Fruit fly (Drosophila melanogaster) whole organism, embryonic: ENCODE measurements around the gene Pfas.

Experiments used
- Asciz ChIP-seq: fragments of 200-800 bp; sonication (Bioruptor generic); optimal IDR thresholded peaks from 2 replicates; lab custom pipeline; 2017; ENCODE audit warnings: missing biosample characterization, mild to moderate bottlenecking, missing genetic modification characterization, missing genetic modification reagents
- Awh ChIP-seq: fragments of 200-800 bp; sonication (Bioruptor generic); IDR thresholded peaks from 2 replicates; pipeline ENCODE4, ENCODE4 v1.3.6; 2022; ENCODE audit warnings: missing biosample characterization, missing genetic modification characterization
- CG10565 ChIP-seq: fragments of 200-800 bp; sonication (Bioruptor generic); optimal IDR thresholded peaks from 3 replicates; lab custom pipeline; 2016; ENCODE audit warnings: missing biosample characterization, mild to moderate bottlenecking, missing genetic modification characterization
- CG14667 ChIP-seq: fragments of 200-800 bp; sonication (Bioruptor generic); IDR thresholded peaks from 2 replicates; pipeline ENCODE4 v1.3.6; 2022; ENCODE audit warnings: missing biosample characterization, missing genetic modification characterization
- CG14965 ChIP-seq: fragments of 200-800 bp; sonication (Bioruptor generic); optimal IDR thresholded peaks from 2 replicates; lab custom pipeline; 2016; ENCODE audit warnings: missing biosample characterization, missing genetic modification characterization, borderline replicate concordance
- CG1647 ChIP-seq: fragments of 200-800 bp; sonication (Bioruptor generic); optimal IDR thresholded peaks from 3 replicates; lab custom pipeline; 2016; ENCODE audit warnings: missing biosample characterization, missing genetic modification characterization
- CG17385 ChIP-seq: fragments of 200-800 bp; sonication (Bioruptor generic); optimal IDR thresholded peaks from 3 replicates; lab custom pipeline; 2018; ENCODE audit warnings: missing biosample characterization, mild to moderate bottlenecking, missing genetic modification characterization
- CG17612 ChIP-seq: fragments of 200-800 bp; sonication (Bioruptor generic); IDR thresholded peaks from 2 replicates; pipeline ENCODE4 v1.3.6; 2022; ENCODE audit warnings: missing biosample characterization, missing genetic modification characterization
- CG31388 ChIP-seq: fragments of 200-800 bp; sonication (Bioruptor generic); optimal IDR thresholded peaks from 2 replicates; lab custom pipeline; 2016; ENCODE audit warnings: missing biosample characterization, missing genetic modification characterization
- CG31441 ChIP-seq: fragments of 200-800 bp; sonication (Bioruptor generic); IDR thresholded peaks from 2 replicates; pipeline ENCODE4 v1.3.6; 2022; ENCODE audit warnings: missing biosample characterization, missing genetic modification characterization
- CG3838 ChIP-seq: fragments of 200-800 bp; sonication (Bioruptor generic); optimal IDR thresholded peaks from 3 replicates; lab custom pipeline; 2016; ENCODE audit warnings: missing biosample characterization, missing genetic modification characterization
- CG43689 ChIP-seq: fragments of 200-800 bp; sonication (Bioruptor generic); IDR thresholded peaks from 2 replicates; pipeline ENCODE4 v1.3.6; 2022; ENCODE audit warnings: missing biosample characterization, missing genetic modification characterization
- CG4424 ChIP-seq: fragments of 200-800 bp; sonication (Bioruptor generic); optimal IDR thresholded peaks from 3 replicates; lab custom pipeline; 2016; ENCODE audit warnings: missing biosample characterization, missing genetic modification characterization
- CG6654 ChIP-seq: fragments of 200-800 bp; sonication (Bioruptor generic); optimal IDR thresholded peaks from 2 replicates; lab custom pipeline; 2017; ENCODE audit warnings: missing biosample characterization, mild to moderate bottlenecking, missing genetic modification characterization
- CG7372 ChIP-seq: fragments of 200-800 bp; sonication (Bioruptor generic); IDR thresholded peaks from 2 replicates; pipeline ENCODE4 v1.3.6; 2022; ENCODE audit warnings: missing biosample characterization, missing genetic modification characterization
- CG7786 ChIP-seq: fragments of 200-800 bp; sonication (Bioruptor generic); optimal IDR thresholded peaks from 2 replicates; lab custom pipeline; 2016; ENCODE audit warnings: missing biosample characterization, missing genetic modification characterization
- CG8765 ChIP-seq: fragments of 200-800 bp; sonication (Bioruptor generic); IDR thresholded peaks from 2 replicates; pipeline ENCODE4 v1.3.6; 2022; ENCODE audit warnings: missing biosample characterization, missing genetic modification characterization
- D ChIP-seq, 2 experiments: fragments of 200-800 bp in 1 of 2; fragments of >200 bp in 1 of 2; sonication (Bioruptor generic) in 1 of 2; optimal IDR thresholded peaks; 2 replicates in 1 of 2; 3 replicates in 1 of 2; lab custom pipeline; 2017; ENCODE audit warnings: mild to moderate bottlenecking in 1 of 2, missing biosample characterization in 1 of 2, missing genetic modification characterization in 1 of 2, missing genetic modification reagents in 1 of 2
- Dip3 ChIP-seq: fragments of 200-800 bp; sonication (Bioruptor generic); optimal IDR thresholded peaks from 3 replicates; lab custom pipeline; 2016; ENCODE audit warnings: missing biosample characterization, missing genetic modification characterization
- GATAe ChIP-seq: fragments of 200-800 bp; sonication (Bioruptor generic); conservative IDR thresholded peaks from 2 replicates; pipeline ENCODE4 v1.3.6; 2022; ENCODE audit warnings: missing biosample characterization, missing genetic modification characterization
- HHEX ChIP-seq: fragments of 200-800 bp; sonication (Bioruptor generic); optimal IDR thresholded peaks from 3 replicates; lab custom pipeline; 2017; ENCODE audit warnings: missing biosample characterization, mild to moderate bottlenecking, missing genetic modification characterization, missing genetic modification reagents
- MBD-R2 ChIP-seq: fragments of 200-800 bp; sonication (Bioruptor generic); IDR thresholded peaks from 2 replicates; pipeline ENCODE4 v1.3.6; 2022; ENCODE audit warnings: missing biosample characterization, missing genetic modification characterization
- Mad ChIP-seq: fragments of 200-800 bp; sonication (Bioruptor generic); optimal IDR thresholded peaks from 2 replicates; lab custom pipeline; 2016; ENCODE audit warnings: missing biosample characterization, missing genetic modification characterization
- Max ChIP-seq: fragments of 200-800 bp; sonication (Bioruptor generic); optimal IDR thresholded peaks from 2 replicates; lab custom pipeline; 2016; ENCODE audit warnings: missing biosample characterization, mild to moderate bottlenecking, missing genetic modification characterization
- NK7.1 ChIP-seq: fragments of 200-800 bp; sonication (Bioruptor generic); optimal IDR thresholded peaks from 3 replicates; lab custom pipeline; 2016; ENCODE audit warnings: missing biosample characterization, missing genetic modification characterization
- Pdp1 ChIP-seq, 2 experiments: fragments of 200-800 bp; sonication (Bioruptor generic); optimal IDR thresholded peaks; 3 replicates each; lab custom pipeline; 2016; ENCODE audit warnings: missing biosample characterization in 2 of 2, missing genetic modification characterization in 2 of 2, mild to moderate bottlenecking in 1 of 2, moderate library complexity in 1 of 2
- Ptx1 ChIP-seq: fragments of 200-800 bp; sonication (Bioruptor generic); IDR thresholded peaks from 2 replicates; pipeline ENCODE4 v1.3.6; 2022; ENCODE audit warnings: missing biosample characterization, missing genetic modification characterization
- Side ChIP-seq: fragments of 200-800 bp; sonication (Bioruptor generic); optimal IDR thresholded peaks from 2 replicates; lab custom pipeline; 2016; ENCODE audit warnings: missing biosample characterization, missing genetic modification characterization
- Taf1 ChIP-seq: fragments of 200-800 bp; sonication (Bioruptor generic); IDR thresholded peaks from 2 replicates; pipeline ENCODE4 v1.3.6; 2022; ENCODE audit warnings: missing biosample characterization, missing genetic modification characterization
- ara ChIP-seq: fragments of 200-800 bp; sonication (Bioruptor generic); IDR thresholded peaks from 2 replicates; pipeline ENCODE4 v1.3.6; 2022; ENCODE audit warnings: missing biosample characterization, missing genetic modification characterization
- cato ChIP-seq: fragments of 200-800 bp; sonication (Bioruptor generic); optimal IDR thresholded peaks from 2 replicates; lab custom pipeline; 2016; ENCODE audit warnings: missing biosample characterization, missing genetic modification characterization, borderline replicate concordance
- corto ChIP-seq: fragments of 200-800 bp; sonication (Bioruptor generic); optimal IDR thresholded peaks from 2 replicates; lab custom pipeline; 2016; ENCODE audit warnings: missing biosample characterization, mild to moderate bottlenecking, missing genetic modification characterization, moderate library complexity
- dimm ChIP-seq: fragments of 200-800 bp; sonication (Bioruptor generic); IDR thresholded peaks from 2 replicates; pipeline ENCODE4 v1.3.6; 2022; ENCODE audit warnings: missing biosample characterization, missing genetic modification characterization
- fd102C ChIP-seq: fragments of 200-800 bp; sonication (Bioruptor generic); optimal IDR thresholded peaks from 2 replicates; lab custom pipeline; 2018; ENCODE audit warnings: missing biosample characterization, mild to moderate bottlenecking, missing genetic modification characterization, moderate library complexity
- fd96Cb ChIP-seq: fragments of 200-800 bp; sonication (Bioruptor generic); optimal IDR thresholded peaks from 2 replicates; lab custom pipeline; 2018; ENCODE audit warnings: missing biosample characterization, mild to moderate bottlenecking, missing genetic modification characterization, moderate library complexity
- fu2 ChIP-seq: fragments of 200-800 bp; sonication (Bioruptor generic); optimal IDR thresholded peaks from 2 replicates; lab custom pipeline; 2016; ENCODE audit warnings: missing biosample characterization, missing genetic modification characterization
- gro ChIP-seq: fragments of 200-800 bp; sonication (Bioruptor generic); optimal IDR thresholded peaks from 2 replicates; lab custom pipeline; 2016; ENCODE audit warnings: missing biosample characterization, missing genetic modification characterization
- hb ChIP-seq: fragments of 200-800 bp; sonication (Bioruptor generic); IDR thresholded peaks from 3 replicates; pipeline ENCODE4 v1.3.6; 2022; ENCODE audit warnings: missing biosample characterization, missing genetic modification characterization; ENCODE audit not compliant: partially characterized antibody
- kay ChIP-seq: fragments of 200-800 bp; sonication (Bioruptor generic); optimal IDR thresholded peaks from 2 replicates; lab custom pipeline; 2016; ENCODE audit warnings: missing biosample characterization, missing genetic modification characterization
- ken ChIP-seq: fragments of 200-800 bp; sonication (Bioruptor generic); IDR thresholded peaks from 3 replicates; pipeline ENCODE4 v1.3.6; 2022; ENCODE audit warnings: missing biosample characterization, missing genetic modification characterization
- lmd ChIP-seq: fragments of 200-800 bp; sonication (Bioruptor generic); IDR thresholded peaks from 2 replicates; pipeline ENCODE4 v1.3.6; 2022; ENCODE audit warnings: missing biosample characterization, missing genetic modification characterization
- nerfin-1 ChIP-seq: fragments of 200-800 bp; sonication (Bioruptor generic); optimal IDR thresholded peaks from 3 replicates; lab custom pipeline; 2019; ENCODE audit warnings: missing biosample characterization, mild to moderate bottlenecking, missing genetic modification characterization, moderate library complexity
- oc ChIP-seq: fragments of 200-800 bp; sonication (Bioruptor generic); optimal IDR thresholded peaks from 2 replicates; lab custom pipeline; 2018; ENCODE audit warnings: missing biosample characterization, mild to moderate bottlenecking, missing genetic modification characterization, moderate library complexity
- phol ChIP-seq: fragments of 200-800 bp; sonication (Bioruptor generic); optimal IDR thresholded peaks from 3 replicates; lab custom pipeline; 2018; ENCODE audit warnings: missing biosample characterization, mild to moderate bottlenecking, missing genetic modification characterization, moderate library complexity
- pum ChIP-seq: fragments of 200-800 bp; sonication (Bioruptor generic); optimal IDR thresholded peaks from 2 replicates; lab custom pipeline; 2016; ENCODE audit warnings: missing biosample characterization, missing genetic modification characterization
- repo ChIP-seq: fragments of 200-800 bp; sonication (Bioruptor generic); optimal IDR thresholded peaks from 2 replicates; lab custom pipeline; 2016; ENCODE audit warnings: missing biosample characterization, missing genetic modification characterization
- ssp ChIP-seq: fragments of 200-800 bp; sonication (Bioruptor generic); IDR thresholded peaks from 2 replicates; pipeline ENCODE4 v1.3.6; 2022; ENCODE audit warnings: missing biosample characterization, missing genetic modification characterization
- tll ChIP-seq, 2 experiments: fragments of 200-800 bp in 1 of 2; fragments of >200 bp in 1 of 2; sonication (Bioruptor generic) in 1 of 2; optimal IDR thresholded peaks; 2 replicates each; lab custom pipeline; 2017 to 2019; ENCODE audit warnings: missing biosample characterization in 2 of 2, missing genetic modification characterization in 2 of 2, mild to moderate bottlenecking in 1 of 2, moderate library complexity in 1 of 2
- tup ChIP-seq: fragments of 200-800 bp; sonication (Bioruptor generic); optimal IDR thresholded peaks from 2 replicates; lab custom pipeline; 2016; ENCODE audit warnings: missing biosample characterization, mild to moderate bottlenecking, missing genetic modification characterization, moderate library complexity
- zfh2 ChIP-seq: fragments of 200-800 bp; sonication (Bioruptor generic); optimal IDR thresholded peaks from 2 replicates; lab custom pipeline; 2016; ENCODE audit warnings: missing biosample characterization, missing genetic modification characterization

Pfas gene

dm6 chr2L:6047528-6048160 lies 1.8 kb upstream of the Pfas start, which contains the start of gene IPIP (continued):
- TF ChIP-seq CG31441: no peak
- TF ChIP-seq phol (tag; lab: Kevin White, UChicago): peak; percentile 39
- TF ChIP-seq CG3838 (GFP tag; lab: Kevin White, UChicago): no peak
- peak; percentile 83 for TF ChIP-seq hb (GFP tag; lab: Robert Waterston, UW)
- TF ChIP-seq dimm (GFP tag; lab: Robert Waterston, UW): no peak
- no peak for TF ChIP-seq Side
- peak; percentile 6 for TF ChIP-seq Mad (GFP tag; lab: Kevin White, UChicago)
- no peak for TF ChIP-seq CG7786 (GFP tag; lab: Kevin White, UChicago)
- peak; percentile 4 for TF ChIP-seq Max
- no peak for TF ChIP-seq cato (GFP tag; lab: Kevin White, UChicago)
- no peak for TF ChIP-seq ken (GFP tag; lab: Robert Waterston, UW)
- peak; percentile 18; the same call in 1 of the 2 replicates for TF ChIP-seq CG14667 (GFP tag; lab: Robert Waterston, UW)
- peak; percentile 93 for TF ChIP-seq MBD-R2 (GFP tag; lab: Robert Waterston, UW)
- no peak for TF ChIP-seq Taf1
- no peak for TF ChIP-seq corto (GFP tag; lab: Kevin White, UChicago)
- no peak for TF ChIP-seq HHEX (GFP tag; lab: Kevin White, UChicago)
- TF ChIP-seq GATAe: no peak
- no peak for TF ChIP-seq oc
- no peak for TF ChIP-seq fd102C (GFP tag; lab: Kevin White, UChicago)
- peak; percentile 49; the same call in 1 of the 2 replicates for TF ChIP-seq lmd (GFP tag; lab: Robert Waterston, UW)
- no peak for TF ChIP-seq CG17612
- no peak for TF ChIP-seq kay (GFP tag; lab: Kevin White, UChicago)
- no peak for TF ChIP-seq CG6654 (GFP tag; lab: Kevin White, UChicago)
- no peak for TF ChIP-seq ssp (GFP tag; lab: Robert Waterston, UW)
- TF ChIP-seq CG4424 (GFP tag; lab: Kevin White, UChicago): peak; percentile 10
- TF ChIP-seq pum (GFP tag; lab: Kevin White, UChicago): no peak
- TF ChIP-seq D (optimal IDR thresholded peaks at IDR 0.05; lab: Kevin White, UChicago): no peak
- TF ChIP-seq D (GFP tag; optimal IDR thresholded peaks at IDR 0.05; lab: Kevin White, UChicago): no peak
- peak; percentile 32; the same call in 1 of the 2 replicates for TF ChIP-seq ara
- peak; percentile 47 for TF ChIP-seq Ptx1 (GFP tag; lab: Robert Waterston, UW)
- TF ChIP-seq Pdp1 (GFP tag; optimal IDR thresholded peaks at IDR 0.05; lab: Kevin White, UChicago): peak in 1 of 2 experiments; percentile 98
- TF ChIP-seq repo (GFP tag; lab: Kevin White, UChicago): no peak
- peak; percentile 22 for TF ChIP-seq CG17385 (GFP tag; lab: Kevin White, UChicago)
- no peak for TF ChIP-seq CG31388 (GFP tag; lab: Kevin White, UChicago)
- no peak for TF ChIP-seq tll (GFP tag; optimal IDR thresholded peaks at IDR 0.05; lab: Kevin White, UChicago)
- peak; percentile 42; the same call in 1 of the 2 replicates for TF ChIP-seq CG7372
- no peak for TF ChIP-seq CG1647 (GFP tag; lab: Kevin White, UChicago)
- no peak for TF ChIP-seq CG43689 (GFP tag; lab: Robert Waterston, UW)
- no peak for TF ChIP-seq Dip3
- TF ChIP-seq Awh (GFP tag; lab: Robert Waterston, UW): no peak
- TF ChIP-seq zfh2 (GFP tag; lab: Kevin White, UChicago): peak; percentile 9
- TF ChIP-seq nerfin-1 (tag; lab: Kevin White, UChicago): no peak
- no peak for TF ChIP-seq CG14965 (GFP tag; lab: Kevin White, UChicago)
- TF ChIP-seq fu2 (GFP tag; lab: Kevin White, UChicago): no peak
- TF ChIP-seq fd96Cb (tag; lab: Kevin White, UChicago): no peak
- TF ChIP-seq Asciz (GFP tag; lab: Kevin White, UChicago): no peak
- peak; percentile 7 for TF ChIP-seq gro (GFP tag; lab: Kevin White, UChicago)
- no peak for TF ChIP-seq tup (GFP tag; lab: Kevin White, UChicago)
- no peak for TF ChIP-seq NK7.1 (GFP tag; lab: Kevin White, UChicago)
- TF ChIP-seq CG8765: no peak
- no peak for TF ChIP-seq CG10565
